Worm (Caenorhabditis elegans) whole organism, mixed stage, embryonic: ENCODE data around the gene oig-2.

Source experiments
- bed-3 ChIP-seq: fragments of 200-800 bp; sonication (Bioruptor generic); optimal IDR thresholded peaks from 3 replicates; lab custom pipeline; 2018; ENCODE audit warnings: mild to moderate bottlenecking, missing genetic modification characterization, moderate library complexity, missing compliant biosample characterization
- blmp-1 ChIP-seq: fragments of 150-350 bp; optimal IDR thresholded peaks from 2 replicates; lab custom pipeline; 2014; ENCODE audit warnings: missing biosample characterization, missing genetic modification characterization
- ceh-39 ChIP-seq: fragments of 150-350 bp; optimal IDR thresholded peaks from 2 replicates; lab custom pipeline; 2014; ENCODE audit warnings: missing biosample characterization, missing genetic modification characterization
- ceh-43 ChIP-seq: fragments of 200-800 bp; sonication (Bioruptor generic); optimal IDR thresholded peaks from 2 replicates; lab custom pipeline; 2018; ENCODE audit warnings: mild to moderate bottlenecking, missing genetic modification characterization, moderate library complexity, missing compliant biosample characterization
- ceh-83 ChIP-seq: fragments of 200-800 bp; sonication (Bioruptor generic); optimal IDR thresholded peaks from 2 replicates; lab custom pipeline; 2018; ENCODE audit warnings: mild to moderate bottlenecking, missing genetic modification characterization, missing compliant biosample characterization
- ces-1 ChIP-seq: fragments of 150-350 bp; optimal IDR thresholded peaks from 2 replicates; lab custom pipeline; 2014; ENCODE audit warnings: missing biosample characterization, missing genetic modification reagents, missing genetic modification characterization
- elt-1 ChIP-seq: sonication (generic microtip); optimal IDR thresholded peaks from 2 replicates; lab custom pipeline; 2017; ENCODE audit warnings: missing genetic modification characterization, mild to moderate bottlenecking, missing compliant biosample characterization, antibody characterized with exemption, moderate library complexity, borderline replicate concordance; ENCODE audit not compliant: insufficient read depth
- elt-3 ChIP-seq: fragments of 150-350 bp; optimal IDR thresholded peaks from 2 replicates; lab custom pipeline; 2014; ENCODE audit warnings: missing biosample characterization, missing genetic modification characterization
- flh-1 ChIP-seq: fragments of 200-800 bp; sonication (Bioruptor generic); optimal IDR thresholded peaks from 2 replicates; lab custom pipeline; 2018; ENCODE audit warnings: mild to moderate bottlenecking, missing genetic modification characterization, moderate library complexity, missing compliant biosample characterization
- ham-2 ChIP-seq: fragments of 200-800 bp; sonication (Bioruptor generic); optimal IDR thresholded peaks from 2 replicates; lab custom pipeline; 2018; ENCODE audit warnings: mild to moderate bottlenecking, missing genetic modification characterization, missing compliant biosample characterization
- hlh-1 ChIP-seq: fragments of 150-350 bp; optimal IDR thresholded peaks from 2 replicates; lab custom pipeline; 2014; ENCODE audit warnings: missing biosample characterization, missing genetic modification reagents, missing genetic modification characterization
- lin-13 ChIP-seq: fragments of 150-350 bp; optimal IDR thresholded peaks from 2 replicates; lab custom pipeline; 2014; ENCODE audit warnings: missing biosample characterization, missing genetic modification characterization
- lsy-2 ChIP-seq: fragments of 150-350 bp; optimal IDR thresholded peaks from 2 replicates; lab custom pipeline; 2014; ENCODE audit warnings: missing biosample characterization, missing genetic modification characterization
- mls-2 ChIP-seq: sonication (generic microtip); optimal IDR thresholded peaks from 2 replicates; lab custom pipeline; 2016; ENCODE audit warnings: mild to moderate bottlenecking, missing genetic modification characterization, moderate library complexity, missing compliant biosample characterization
- nhr-12 ChIP-seq: fragments of 150-350 bp; optimal IDR thresholded peaks from 2 replicates; lab custom pipeline; 2014; ENCODE audit warnings: missing biosample characterization, missing genetic modification characterization
- nhr-2 ChIP-seq: fragments of 150-350 bp; optimal IDR thresholded peaks from 2 replicates; lab custom pipeline; 2014; ENCODE audit warnings: missing biosample characterization, missing genetic modification characterization
- nhr-237 ChIP-seq: fragments of 150-350 bp; optimal IDR thresholded peaks from 2 replicates; lab custom pipeline; 2014; ENCODE audit warnings: missing biosample characterization, missing genetic modification characterization
- nhr-28 ChIP-seq: fragments of 150-350 bp; optimal IDR thresholded peaks from 2 replicates; lab custom pipeline; 2014; ENCODE audit warnings: missing biosample characterization, missing genetic modification characterization
- nhr-76 ChIP-seq: sonication (generic microtip); optimal IDR thresholded peaks from 2 replicates; lab custom pipeline; 2017; ENCODE audit warnings: missing biosample characterization, missing genetic modification characterization
- snpc-4 ChIP-seq: fragments of 150-350 bp; optimal IDR thresholded peaks from 2 replicates; lab custom pipeline; 2014; ENCODE audit warnings: missing biosample characterization, missing genetic modification characterization
- sptf-1 ChIP-seq: sonication (generic microtip); optimal IDR thresholded peaks from 2 replicates; lab custom pipeline; 2017; ENCODE audit warnings: mild to moderate bottlenecking, missing genetic modification characterization, moderate library complexity, missing compliant biosample characterization
- unc-120 ChIP-seq: sonication (generic microtip); optimal IDR thresholded peaks from 2 replicates; lab custom pipeline; 2017; ENCODE audit warnings: missing genetic modification characterization, missing compliant biosample characterization; ENCODE audit not compliant: poor library complexity, severe bottlenecking
- unc-39 ChIP-seq: fragments of 150-350 bp; optimal IDR thresholded peaks from 2 replicates; lab custom pipeline; 2014; ENCODE audit warnings: missing biosample characterization, missing genetic modification characterization
- unc-62 ChIP-seq: fragments of 150-350 bp; optimal IDR thresholded peaks from 2 replicates; lab custom pipeline; 2014; ENCODE audit warnings: missing biosample characterization, missing genetic modification reagents, missing genetic modification characterization
- zip-8 ChIP-seq: fragments of 150-350 bp; optimal IDR thresholded peaks from 2 replicates; lab custom pipeline; 2014; ENCODE audit warnings: missing biosample characterization, missing genetic modification characterization
- ztf-11 ChIP-seq: fragments of 150-350 bp; optimal IDR thresholded peaks from 2 replicates; lab custom pipeline; 2014; ENCODE audit warnings: missing biosample characterization, missing genetic modification characterization

The oig-2 gene

DNA sequence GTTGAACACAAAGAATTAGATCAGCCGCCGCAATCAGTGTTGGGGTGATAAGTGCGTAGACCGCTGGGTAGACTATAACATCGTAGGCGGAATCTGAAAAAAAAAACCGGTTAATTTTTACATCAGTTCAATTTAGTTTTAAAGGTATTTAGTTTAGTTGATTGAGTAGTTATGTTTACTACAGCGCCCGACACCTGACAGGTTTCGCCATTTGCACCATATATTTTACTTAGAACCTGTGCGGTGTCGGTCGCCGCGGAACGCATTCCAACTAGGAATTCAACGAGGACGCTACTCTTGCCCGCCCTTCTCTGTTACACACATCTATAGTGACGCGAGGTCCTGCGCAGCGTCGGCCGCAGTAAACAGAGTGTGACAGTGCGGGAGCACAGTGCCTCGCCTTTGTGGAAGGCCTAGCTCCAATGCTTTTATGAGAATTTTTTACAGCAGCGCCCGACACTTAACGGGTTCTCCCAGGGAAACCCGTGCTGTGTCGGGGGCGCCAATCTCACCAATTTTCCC lies 39.5 kb downstream of the oig-2 start:
- no peak for TF ChIP-seq hlh-1 (tag; lab: Kevin White, UChicago)
- TF ChIP-seq ceh-83 (GFP tag; lab: Kevin White, UChicago), result peak; percentile 56

- peak; percentile 100 for TF ChIP-seq zip-8
- no peak for TF ChIP-seq ceh-43 (GFP tag; lab: Kevin White, UChicago)
- TF ChIP-seq ceh-39 (tag; lab: Kevin White, UChicago), result no peak
These were observed 41.7 kb downstream of the oig-2 start for ce11 chrII:12966274-12966673.

DNA sequence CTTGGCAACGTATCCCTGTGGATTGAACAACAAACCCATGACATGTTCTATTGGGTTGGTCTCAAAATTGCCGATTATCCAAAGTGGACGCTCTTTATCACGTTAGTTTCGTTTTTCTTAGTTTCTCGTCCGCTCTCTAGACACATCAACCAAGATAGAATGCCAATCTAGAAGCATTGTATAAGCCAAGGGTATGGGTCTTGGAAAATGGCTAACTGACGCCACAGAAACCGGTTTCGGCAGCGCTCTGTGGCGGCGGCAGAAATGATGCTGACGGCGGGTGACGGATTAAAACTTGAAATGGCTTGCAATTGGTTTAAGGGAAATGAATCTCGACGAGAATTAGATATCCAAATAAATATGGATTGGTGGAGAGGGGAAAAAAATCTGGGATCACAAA lies 42.4 kb downstream of the oig-2 start:
- TF ChIP-seq mls-2 (tag; lab: Kevin White, UChicago), result no peak
- no peak for TF ChIP-seq lin-13 (tag; lab: Kevin White, UChicago)
- no peak for TF ChIP-seq nhr-237 (tag; lab: Kevin White, UChicago)
- TF ChIP-seq blmp-1 (tag; lab: Kevin White, UChicago), result no peak
- no peak for TF ChIP-seq ces-1 (GFP tag; lab: Kevin White, UChicago)
- no peak for TF ChIP-seq nhr-28 (tag; lab: Kevin White, UChicago)
- TF ChIP-seq nhr-76 (tag; lab: Kevin White, UChicago), result no peak
- no peak for TF ChIP-seq elt-3 (tag; lab: Kevin White, UChicago)
- no peak for TF ChIP-seq bed-3 (GFP tag; lab: Kevin White, UChicago)

DNA sequence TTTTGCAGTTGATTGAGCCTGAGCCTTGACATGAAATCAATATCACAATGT lies 42.6 kb downstream of the oig-2 start, which contains the start of gene ptr-18:
ptr-18 (plus strand) TSS at position 9 of the 51 bp plus-strand sequence.
- TF ChIP-seq sptf-1 (tag; lab: Kevin White, UChicago), result no peak

- no peak for TF ChIP-seq unc-120 (tag; lab: Kevin White, UChicago)
- no peak for TF ChIP-seq unc-39 (tag; lab: Kevin White, UChicago)
- TF ChIP-seq elt-1, result peak; percentile 90
- TF ChIP-seq flh-1 (GFP tag; lab: Kevin White, UChicago), result no peak
- no peak for TF ChIP-seq ceh-43 (GFP tag; lab: Kevin White, UChicago)
- no peak for TF ChIP-seq snpc-4 (tag; lab: Kevin White, UChicago)
These were observed 42.8 kb downstream of the oig-2 start for ce11 chrII:12965138-12965537.

- TF ChIP-seq bed-3 (GFP tag; lab: Kevin White, UChicago), result no peak
- TF ChIP-seq nhr-12 (tag; lab: Kevin White, UChicago), result no peak
- TF ChIP-seq elt-1, result no peak
- no peak for TF ChIP-seq mls-2 (tag; lab: Kevin White, UChicago)
- no peak for TF ChIP-seq elt-3 (tag; lab: Kevin White, UChicago)
- TF ChIP-seq nhr-76 (tag; lab: Kevin White, UChicago), result no peak
- TF ChIP-seq nhr-2 (tag; lab: Kevin White, UChicago), result no peak
- TF ChIP-seq unc-120 (tag; lab: Kevin White, UChicago), result no peak
These were observed 46.2 kb downstream of the oig-2 start for ce11 chrII:12961743-12962142.

DNA sequence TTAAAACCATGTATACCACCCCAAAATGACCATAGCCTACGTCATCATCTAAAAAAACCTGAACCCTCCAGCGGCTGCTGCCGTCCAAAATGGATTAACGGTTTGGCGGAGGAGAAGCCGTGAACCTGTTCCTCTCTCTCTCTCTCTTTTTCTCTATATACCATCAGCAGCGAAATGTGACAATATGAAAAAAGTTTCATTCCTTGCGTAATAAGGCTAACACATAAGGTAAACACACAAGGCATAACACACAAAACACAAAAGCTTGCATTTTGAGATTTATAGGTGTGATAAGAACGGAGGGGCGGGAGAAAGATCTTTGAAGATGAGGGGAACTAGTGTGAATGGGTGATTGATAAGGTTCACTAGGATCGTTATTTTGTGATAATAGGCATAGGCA lies 46.7 kb downstream of the oig-2 start:
- no peak for TF ChIP-seq ztf-11
- no peak for TF ChIP-seq nhr-28 (tag; lab: Kevin White, UChicago)
- TF ChIP-seq snpc-4 (tag; lab: Kevin White, UChicago), result no peak
- no peak for TF ChIP-seq elt-3 (tag; lab: Kevin White, UChicago)
- no peak for TF ChIP-seq flh-1 (GFP tag; lab: Kevin White, UChicago)
- TF ChIP-seq lsy-2 (tag; lab: Kevin White, UChicago), result no peak
- TF ChIP-seq unc-62 (GFP tag; lab: Kevin White, UChicago), result no peak
- TF ChIP-seq sptf-1 (tag; lab: Kevin White, UChicago), result no peak
- no peak for TF ChIP-seq nhr-2 (tag; lab: Kevin White, UChicago)

DNA sequence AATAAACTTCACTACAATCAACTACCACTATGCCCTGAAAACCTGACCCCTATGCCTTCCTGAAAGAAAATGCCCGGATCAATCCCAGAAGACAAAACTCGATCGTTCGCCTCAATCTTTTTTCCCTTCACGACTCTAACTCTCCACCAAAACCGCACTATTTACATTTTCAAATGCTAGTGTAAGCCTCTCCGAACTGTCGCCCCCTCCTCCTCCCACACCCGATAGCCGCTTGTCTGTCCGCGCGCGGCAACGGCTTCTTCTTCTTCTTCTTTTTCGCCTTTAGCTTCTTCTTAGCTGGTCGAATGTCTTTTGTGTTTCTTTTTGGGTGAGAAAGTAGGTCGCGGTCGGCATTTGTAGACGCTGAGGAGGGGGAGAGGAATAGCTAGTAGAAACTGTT lies 47.8 kb downstream of the oig-2 start:
- TF ChIP-seq ham-2 (GFP tag; lab: Kevin White, UChicago), result peak; percentile 81
- TF ChIP-seq snpc-4 (tag; lab: Kevin White, UChicago), result no peak
